Worm (Caenorhabditis elegans) whole organism, young adult: ENCODE results near the gene zzz-1.

Source experiments
- C06A6.2 ChIP-seq: fragments of 200-800 bp; sonication (Bioruptor generic); conservative IDR thresholded peaks from 2 replicates; pipeline ENCODE4 v1.3.6; 2022; ENCODE audit warnings: missing genetic modification characterization, missing compliant biosample characterization
- F10E7.11 ChIP-seq: sonication (generic microtip); optimal IDR thresholded peaks from 2 replicates; lab custom pipeline; 2017; ENCODE audit warnings: mild to moderate bottlenecking, missing genetic modification characterization, moderate library complexity, missing compliant biosample characterization
- F37B4.10 ChIP-seq: fragments of 200-800 bp; sonication (Bioruptor generic); IDR thresholded peaks from 2 replicates; pipeline ENCODE4 v1.3.6; 2022; ENCODE audit warnings: missing genetic modification characterization, missing compliant biosample characterization
- F52B5.7 ChIP-seq: sonication (generic microtip); optimal IDR thresholded peaks from 2 replicates; lab custom pipeline; 2016; ENCODE audit warnings: mild to moderate bottlenecking, missing genetic modification characterization, missing compliant biosample characterization
- T07F8.4 ChIP-seq: sonication (generic microtip); optimal IDR thresholded peaks from 2 replicates; lab custom pipeline; 2016; ENCODE audit warnings: mild to moderate bottlenecking, missing genetic modification characterization, moderate library complexity, missing compliant biosample characterization
- Y56A3A.18 ChIP-seq: fragments of 200-800 bp; sonication (Bioruptor generic); IDR thresholded peaks from 2 replicates; pipeline ENCODE4 v1.3.6; 2022; ENCODE audit warnings: missing genetic modification reagents, missing genetic modification characterization, missing compliant biosample characterization
- ZK185.1 ChIP-seq: sonication (generic microtip); optimal IDR thresholded peaks from 2 replicates; lab custom pipeline; 2016; ENCODE audit warnings: mild to moderate bottlenecking, missing genetic modification characterization, missing compliant biosample characterization; ENCODE audit not compliant: poor library complexity, severe bottlenecking
- aptf-2 ChIP-seq: fragments of 200-800 bp; sonication (Bioruptor generic); conservative IDR thresholded peaks from 2 replicates; pipeline ENCODE4 v1.3.6; 2022; ENCODE audit warnings: missing genetic modification reagents, missing genetic modification characterization, missing compliant biosample characterization
- attf-3 ChIP-seq: fragments of 200-800 bp; sonication (Bioruptor generic); conservative IDR thresholded peaks from 2 replicates; pipeline ENCODE4 v1.3.6; 2022; ENCODE audit warnings: missing genetic modification reagents, missing genetic modification characterization, missing compliant biosample characterization
- attf-6 ChIP-seq: fragments of 200-800 bp; sonication (Bioruptor generic); IDR thresholded peaks from 2 replicates; pipeline ENCODE4 v1.3.6; 2022; ENCODE audit warnings: missing genetic modification reagents, missing genetic modification characterization, missing compliant biosample characterization
- bed-1 ChIP-seq: fragments of 200-800 bp; sonication (Bioruptor generic); IDR thresholded peaks from 2 replicates; pipeline ENCODE4 v1.3.6; 2022; ENCODE audit warnings: missing genetic modification reagents, missing genetic modification characterization, missing compliant biosample characterization
- bed-2 ChIP-seq: fragments of 200-800 bp; sonication (Bioruptor generic); IDR thresholded peaks from 2 replicates; pipeline ENCODE4 v1.3.6; 2022; ENCODE audit warnings: missing genetic modification reagents, missing genetic modification characterization, missing compliant biosample characterization
- cebp-2 ChIP-seq: fragments of 200-800 bp; sonication (Bioruptor generic); IDR thresholded peaks from 2 replicates; pipeline ENCODE4 v1.3.6; 2022; ENCODE audit warnings: missing genetic modification characterization, missing compliant biosample characterization
- ceh-27 ChIP-seq: fragments of 200-800 bp; sonication (Bioruptor generic); optimal IDR thresholded peaks from 2 replicates; lab custom pipeline; 2018; ENCODE audit warnings: mild to moderate bottlenecking, missing genetic modification characterization, moderate library complexity, missing compliant biosample characterization
- ceh-40 ChIP-seq: fragments of 200-800 bp; sonication (Bioruptor generic); IDR thresholded peaks from 2 replicates; pipeline ENCODE4 v1.3.6; 2022; ENCODE audit warnings: missing genetic modification characterization, missing compliant biosample characterization
- ceh-91 ChIP-seq: fragments of 200-800 bp; sonication (Bioruptor generic); IDR thresholded peaks from 2 replicates; pipeline ENCODE4 v1.3.6; 2022; ENCODE audit warnings: missing genetic modification reagents, missing genetic modification characterization, missing compliant biosample characterization
- dpl-1 ChIP-seq: fragments of 150-350 bp; optimal IDR thresholded peaks from 2 replicates; lab custom pipeline; 2014; ENCODE audit warnings: missing biosample characterization, missing genetic modification reagents, missing genetic modification characterization
- ekl-4 ChIP-seq: fragments of 200-800 bp; sonication (Bioruptor generic); IDR thresholded peaks from 2 replicates; pipeline ENCODE4 v1.3.6; 2022; ENCODE audit warnings: missing genetic modification reagents, missing genetic modification characterization, missing compliant biosample characterization
- fkh-3 ChIP-seq: sonication (generic microtip); optimal IDR thresholded peaks from 2 replicates; lab custom pipeline; 2016; ENCODE audit warnings: mild to moderate bottlenecking, missing genetic modification characterization, missing compliant biosample characterization
- let-607 ChIP-seq, 2 experiments: fragments of 200-800 bp in 1 of 2; sonication (Bioruptor generic) in 1 of 2; sonication (generic microtip) in 1 of 2; optimal IDR thresholded peaks; 2 replicates each; lab custom pipeline; 2016 to 2018; ENCODE audit warnings: mild to moderate bottlenecking in 2 of 2, missing compliant biosample characterization in 2 of 2, missing genetic modification characterization in 2 of 2, moderate library complexity in 2 of 2, missing genotype in 1 of 2
- lin-35 ChIP-seq, 3 experiments: fragments of 150-350 bp in 2 of 3; sonication (generic microtip) in 1 of 3; optimal IDR thresholded peaks; 2 replicates each; lab custom pipeline; 2014 to 2018; ENCODE audit warnings: missing biosample characterization in 3 of 3, missing genetic modification characterization in 3 of 3, missing genetic modification reagents in 3 of 3
- lin-40 ChIP-seq: sonication (generic microtip); optimal IDR thresholded peaks from 2 replicates; lab custom pipeline; 2016; ENCODE audit warnings: missing genetic modification characterization, mild to moderate bottlenecking, missing compliant biosample characterization, missing genotype, missing genetic modification reagents
- lin-54 ChIP-seq: fragments of 200-800 bp; sonication (Bioruptor generic); optimal IDR thresholded peaks from 2 replicates; lab custom pipeline; 2018; ENCODE audit warnings: mild to moderate bottlenecking, missing genetic modification characterization, missing compliant biosample characterization
- madf-10 ChIP-seq: sonication (generic microtip); optimal IDR thresholded peaks from 2 replicates; lab custom pipeline; 2016; ENCODE audit warnings: mild to moderate bottlenecking, missing genetic modification characterization, missing compliant biosample characterization
- mcd-1 ChIP-seq: fragments of 200-800 bp; sonication (Bioruptor generic); IDR thresholded peaks from 2 replicates; pipeline ENCODE4 v1.3.6; 2022; ENCODE audit warnings: missing genetic modification reagents, missing genetic modification characterization, missing compliant biosample characterization
- mxl-1 ChIP-seq: sonication (generic microtip); optimal IDR thresholded peaks from 2 replicates; lab custom pipeline; 2016; ENCODE audit warnings: missing genetic modification characterization, missing compliant biosample characterization
- nfyb-1 ChIP-seq: fragments of 200-800 bp; sonication (Bioruptor generic); IDR thresholded peaks from 2 replicates; pipeline ENCODE4 v1.3.6; 2022; ENCODE audit warnings: missing genetic modification reagents, missing genetic modification characterization, missing compliant biosample characterization
- nhr-120 ChIP-seq: fragments of 200-800 bp; sonication (Bioruptor generic); IDR thresholded peaks from 2 replicates; pipeline ENCODE4 v1.3.6; 2022; ENCODE audit warnings: missing genetic modification characterization, missing compliant biosample characterization
- nhr-80 ChIP-seq: sonication (generic microtip); optimal IDR thresholded peaks from 2 replicates; lab custom pipeline; 2016; ENCODE audit warnings: missing genetic modification characterization, missing compliant biosample characterization
- nhr-90 ChIP-seq: sonication (generic microtip); optimal IDR thresholded peaks from 2 replicates; lab custom pipeline; 2016; ENCODE audit warnings: missing genotype, mild to moderate bottlenecking, missing genetic modification characterization, missing compliant biosample characterization
- rcor-1 ChIP-seq: fragments of 200-800 bp; sonication (Bioruptor generic); IDR thresholded peaks from 2 replicates; pipeline ENCODE4 v1.3.6; 2022; ENCODE audit warnings: missing genetic modification reagents, missing genetic modification characterization, missing compliant biosample characterization
- repo-1 ChIP-seq: sonication (generic microtip); optimal IDR thresholded peaks from 2 replicates; lab custom pipeline; 2017; ENCODE audit warnings: mild to moderate bottlenecking, missing genetic modification characterization, missing compliant biosample characterization
- sdz-38 ChIP-seq: sonication (generic microtip); optimal IDR thresholded peaks from 2 replicates; lab custom pipeline; 2016; ENCODE audit warnings: missing genotype, missing genetic modification characterization, missing compliant biosample characterization
- snpc-4 ChIP-seq, 5 experiments: fragments of 150-350 bp in 1 of 5; sonication (generic microtip) in 4 of 5; optimal IDR thresholded peaks; 2 replicates each; lab custom pipeline; 2014 to 2018; ENCODE audit warnings: missing genetic modification characterization in 5 of 5, missing biosample characterization in 3 of 5, antibody characterized with exemption in 2 of 5, mild to moderate bottlenecking in 2 of 5, missing compliant biosample characterization in 2 of 5, missing genotype in 2 of 5, moderate library complexity in 2 of 5, missing genetic modification reagents in 1 of 5
- tbx-9 ChIP-seq: sonication (generic microtip); optimal IDR thresholded peaks from 2 replicates; lab custom pipeline; 2016; ENCODE audit warnings: borderline replicate concordance, missing genetic modification characterization, inconsistent platforms, missing compliant biosample characterization
- unc-62 ChIP-seq: fragments of 150-350 bp; optimal IDR thresholded peaks from 2 replicates; lab custom pipeline; 2014; ENCODE audit warnings: missing biosample characterization, missing genetic modification reagents, missing genetic modification characterization
- ztf-26 ChIP-seq: sonication (generic microtip); optimal IDR thresholded peaks from 2 replicates; lab custom pipeline; 2017; ENCODE audit warnings: missing genetic modification characterization, missing compliant biosample characterization

Gene zzz-1

ce11 chrV:10937294-10937693, 28.3 kb upstream of the zzz-1 start (continued):
- TF ChIP-seq rcor-1 (no peak), mcd-1 (GFP tag; lab: Robert Waterston, UW) (0 out of 2 replicates have a peak, but pooled peaks have one; percentile 21), C06A6.2 (GFP tag; lab: Robert Waterston, UW) (peak; percentile 33), ztf-26 (tag; lab: Kevin White, UChicago) (no peak), fkh-3 (no peak), ceh-40 (GFP tag; lab: Robert Waterston, UW) (no peak), lin-40 (tag; lab: Kevin White, UChicago) (peak; percentile 33), nhr-90 (peak; percentile 4), nfyb-1 (GFP tag; lab: Robert Waterston, UW) (peak; percentile 80), lin-35 (GFP tag; optimal IDR thresholded peaks at IDR 0.05; lab: Kevin White, UChicago) (peak in 1 of 3 experiments; percentile 52), ZK185.1 (tag; lab: Kevin White, UChicago) (no peak)

DNA sequence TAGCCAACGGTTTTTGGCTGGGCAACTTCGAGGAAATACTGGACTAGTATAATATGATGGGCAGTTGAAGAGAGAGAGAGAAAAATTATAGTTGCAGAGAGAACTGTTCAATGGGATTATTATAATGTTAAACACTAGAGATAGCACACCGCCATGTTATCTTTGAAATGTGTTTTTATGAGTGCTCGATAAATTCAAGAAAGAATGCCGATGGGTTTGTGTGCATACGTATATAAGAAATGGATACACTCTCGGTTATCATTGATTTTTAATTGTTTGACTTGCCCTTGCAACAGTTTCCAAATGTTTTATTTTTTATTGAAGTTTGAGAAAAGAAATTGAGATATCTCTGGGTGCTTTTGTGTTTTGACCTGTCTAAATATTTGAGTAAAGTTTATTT, 27.7 kb upstream of the zzz-1 start, which contains the start of gene F17C11.12:
F17C11.12 (minus strand) TSS at position 240 of the 400 bp plus-strand sequence.
- TF ChIP-seq ekl-4 (GFP tag; lab: Robert Waterston, UW) (no peak), nhr-80 (tag; lab: Kevin White, UChicago) (peak; percentile 66), F37B4.10 (GFP tag; lab: Robert Waterston, UW) (no peak), bed-2 (no peak)

DNA sequence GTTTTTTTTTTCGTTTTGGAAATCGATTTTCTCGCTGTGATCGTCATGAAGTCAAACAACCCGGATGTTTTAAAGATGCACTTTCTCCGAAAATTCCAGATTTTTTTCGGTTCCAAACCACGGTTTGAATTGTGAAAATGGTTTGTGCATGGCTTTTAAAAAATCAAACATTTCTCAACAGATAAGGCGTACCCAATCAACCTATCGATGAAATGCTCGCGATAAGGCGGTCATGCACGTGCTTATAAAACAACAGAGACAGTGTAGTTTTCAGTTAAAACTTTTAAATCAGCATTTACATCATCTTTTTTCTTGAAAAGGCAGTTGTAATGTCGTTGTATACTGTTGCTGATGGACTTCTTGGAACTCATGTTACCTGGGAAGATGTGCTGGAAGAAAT, 23.4 kb upstream of the zzz-1 start, which contains the start of gene F58B4.5:
F58B4.5 (plus strand) TSS at position 283 of the 400 bp plus-strand sequence.
- TF ChIP-seq nhr-120, result no peak
- no peak for TF ChIP-seq bed-1 (GFP tag; lab: Robert Waterston, UW)
- TF ChIP-seq tbx-9 (tag; lab: Kevin White, UChicago), result no peak
- peak; percentile 92 for TF ChIP-seq nhr-80 (tag; lab: Kevin White, UChicago)
- TF ChIP-seq C06A6.2 (GFP tag; lab: Robert Waterston, UW), result no peak
- TF ChIP-seq F10E7.11 (tag; lab: Kevin White, UChicago), result no peak
- no peak for TF ChIP-seq attf-6 (GFP tag; lab: Robert Waterston, UW)
- TF ChIP-seq dpl-1 (GFP tag; lab: Kevin White, UChicago), result no peak
- no peak for TF ChIP-seq aptf-2
- TF ChIP-seq, all 124 proteins: peak for 1

DNA sequence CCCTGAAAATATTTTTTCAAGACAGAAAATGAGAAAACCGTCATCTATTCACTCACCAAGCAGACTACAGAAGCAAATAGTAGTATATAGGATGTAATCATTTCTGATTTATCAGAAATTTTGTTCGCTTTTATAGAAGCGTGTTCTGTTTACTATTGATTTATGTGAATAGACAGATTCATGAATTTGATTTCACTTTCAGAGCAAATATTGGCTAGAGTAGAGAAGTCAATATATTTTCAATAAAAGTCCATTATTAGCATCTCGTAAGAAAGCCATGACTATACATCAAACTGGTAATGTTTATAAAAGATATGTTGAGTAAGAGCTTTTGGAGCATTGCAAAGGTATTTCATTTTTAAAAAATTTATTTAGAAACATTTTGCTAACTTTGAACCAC, 22.2 kb upstream of the zzz-1 start, which contains the start of gene scvp-1:
scvp-1 (minus strand) TSS at position 101 of the 400 bp plus-strand sequence.
- no peak for TF ChIP-seq lin-54
- TF ChIP-seq let-607 (tag; optimal IDR thresholded peaks at IDR 0.05; lab: Kevin White, UChicago), result no peak
- no peak for TF ChIP-seq sdz-38 (tag; lab: Kevin White, UChicago)
- no peak for TF ChIP-seq nhr-120
- no peak for TF ChIP-seq Y56A3A.18
- TF ChIP-seq ceh-27 (GFP tag; lab: Kevin White, UChicago), result no peak
- TF ChIP-seq snpc-4 (GFP tag; optimal IDR thresholded peaks at IDR 0.05; lab: Kevin White, UChicago), result no peak
- no peak for TF ChIP-seq snpc-4 (tag; optimal IDR thresholded peaks at IDR 0.05; lab: Kevin White, UChicago)
- no peak for TF ChIP-seq dpl-1 (GFP tag; lab: Kevin White, UChicago)
- TF ChIP-seq T07F8.4, result no peak
- no peak for TF ChIP-seq repo-1 (tag; lab: Kevin White, UChicago)
- no peak for TF ChIP-seq tbx-9 (tag; lab: Kevin White, UChicago)
- TF ChIP-seq madf-10 (tag; lab: Kevin White, UChicago), result no peak
- no peak for TF ChIP-seq unc-62
- no peak for TF ChIP-seq cebp-2 (GFP tag; lab: Robert Waterston, UW)
- TF ChIP-seq F52B5.7 (tag; lab: Kevin White, UChicago), result no peak
- TF ChIP-seq mxl-1 (tag; lab: Kevin White, UChicago), result no peak
- no peak for TF ChIP-seq C06A6.2 (GFP tag; lab: Robert Waterston, UW)
- no peak for TF ChIP-seq attf-3 (GFP tag; lab: Robert Waterston, UW)
- TF ChIP-seq ceh-91 (GFP tag; lab: Robert Waterston, UW), result no peak
